Worm (Caenorhabditis elegans): ENCODE measurements around the gene grl-29.
"Not testable (repeated sequence)": the region's sequence is repeated elsewhere in the genome, so short reads cannot be mapped to it uniquely, and the experiment has no call there.

DNA sequence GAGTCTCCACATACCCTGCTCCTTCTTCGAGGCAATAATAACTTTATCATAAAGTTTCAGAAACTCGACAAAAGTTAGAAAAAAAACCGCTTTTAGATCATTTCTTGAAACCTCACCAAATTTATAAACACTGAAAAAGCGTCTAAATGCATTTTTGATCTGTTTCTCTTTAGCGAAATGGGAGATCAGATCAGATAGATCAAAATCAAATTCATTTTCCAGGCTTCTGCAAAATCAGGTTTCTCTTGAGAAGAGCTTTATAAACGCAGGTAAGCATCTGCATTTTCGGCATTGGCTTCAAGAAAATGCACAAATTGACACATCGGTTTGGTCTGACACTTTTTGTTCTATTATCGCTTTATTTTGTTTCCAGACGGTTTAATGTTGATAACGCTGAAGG lies 17.4 kb upstream of the grl-29 start, which contains the start of gene F40C5.1:
- TF ChIP-seq ceh-18, nhr-232, hlh-6 (tag; optimal IDR thresholded peaks at IDR 0.05): not testable (repeated sequence)

Data from whole organism, late embryonic.